Worm (Caenorhabditis elegans): ENCODE measurements around the gene kvs-5.

kvs-5 gene

DNA sequence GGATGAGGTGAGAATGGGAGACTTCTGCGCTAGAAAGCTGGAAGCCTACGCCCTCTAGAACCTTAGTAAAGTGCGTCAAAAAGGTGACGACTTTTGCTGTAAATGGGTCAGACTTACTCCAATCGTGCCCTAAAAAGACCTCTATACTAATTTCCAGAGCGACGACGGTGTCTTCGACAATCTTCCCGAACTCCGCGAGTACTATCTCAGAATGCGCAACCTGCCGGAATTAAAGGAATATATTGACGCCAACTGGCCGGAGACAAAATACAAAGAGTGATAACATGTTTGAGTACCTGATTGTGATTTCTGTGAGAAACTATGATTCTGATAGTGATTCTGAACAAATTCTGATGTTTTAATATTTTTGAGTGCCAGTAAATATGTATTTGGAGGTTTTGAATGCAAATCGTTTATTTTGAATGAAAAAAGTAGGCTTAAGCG, 25.5 kb downstream of the kvs-5 start:
- TF ChIP-seq unc-42 (tag; optimal IDR thresholded peaks at IDR 0.05) (no peak), ceh-31 (tag; optimal IDR thresholded peaks at IDR 0.05) (no peak), sox-2 (GFP tag; IDR thresholded peaks at IDR 0.05) (no peak), ceh-34 (tag; optimal IDR thresholded peaks at IDR 0.05) (no peak), lim-6 (tag; optimal IDR thresholded peaks at IDR 0.05) (no peak), Y22D7AL.16 (tag; optimal IDR thresholded peaks at IDR 0.05) (no peak), ceh-18 (tag; optimal IDR thresholded peaks at IDR 0.05) (no peak), ceh-19 (GFP tag; optimal IDR thresholded peaks at IDR 0.05) (no peak), ceh-24 (tag; optimal IDR thresholded peaks at IDR 0.05) (no peak)

DNA sequence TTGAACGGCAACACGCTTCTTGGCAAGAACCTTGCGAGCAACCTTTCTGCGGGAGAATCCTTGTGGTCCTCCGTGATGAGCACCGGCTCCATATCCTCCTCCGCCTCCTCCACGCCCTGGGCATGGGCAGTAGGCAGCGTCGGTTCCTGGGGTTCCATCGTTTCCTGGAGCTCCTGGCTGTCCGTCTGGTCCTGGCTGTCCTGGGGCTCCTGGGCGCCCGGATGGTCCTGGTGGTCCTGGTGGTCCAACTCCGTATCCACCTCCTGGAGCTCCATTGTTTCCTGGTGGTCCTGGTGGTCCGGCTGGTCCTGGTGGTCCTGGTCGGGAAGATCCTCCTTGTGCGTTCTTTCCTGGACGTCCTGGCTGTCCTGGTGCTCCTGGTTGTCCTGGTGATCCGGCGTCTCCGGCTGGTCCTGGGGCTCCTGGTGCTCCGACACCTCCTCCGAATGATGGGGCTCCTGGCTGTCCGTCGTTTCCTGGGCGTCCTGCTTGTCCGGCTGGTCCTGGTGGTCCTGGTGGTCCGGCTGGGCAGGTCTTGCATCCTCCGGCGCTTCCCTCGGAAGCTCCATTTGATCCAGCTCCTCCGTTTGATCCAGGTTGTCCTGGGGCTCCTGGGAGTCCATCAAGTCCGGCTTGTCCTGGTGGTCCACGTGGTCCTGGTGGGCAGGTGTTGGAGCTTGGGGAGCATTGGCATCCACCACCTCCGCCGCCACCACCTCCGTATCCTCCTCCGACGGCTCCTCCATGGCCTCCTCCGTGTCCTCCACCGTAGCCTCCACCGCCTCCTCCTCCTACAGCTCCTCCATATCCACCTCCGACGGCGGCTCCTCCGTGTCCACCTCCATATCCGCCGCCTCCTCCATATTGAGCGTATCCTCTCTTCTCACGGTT, 26.2 kb downstream of the kvs-5 start:
- TF ChIP-seq fax-1 (tag; optimal IDR thresholded peaks at IDR 0.05) (no peak), pros-1 (tag; optimal IDR thresholded peaks at IDR 0.05) (no peak), ceh-18 (tag; optimal IDR thresholded peaks at IDR 0.05) (no peak), lin-11 (tag; optimal IDR thresholded peaks at IDR 0.05) (no peak), sox-4 (tag; optimal IDR thresholded peaks at IDR 0.05) (no peak), ceh-2 (tag; optimal IDR thresholded peaks at IDR 0.05) (no peak), ztf-16 (tag; optimal IDR thresholded peaks at IDR 0.05) (no peak), ceh-6 (GFP tag; optimal IDR thresholded peaks at IDR 0.05) (no peak), ceh-30 (tag; optimal IDR thresholded peaks at IDR 0.05) (no peak), ceh-45 (GFP tag; IDR thresholded peaks at IDR 0.05) (no peak), dmd-4 (tag; optimal IDR thresholded peaks at IDR 0.05; ENCODE audit: borderline replicate concordance) (no peak), ceh-9 (tag; optimal IDR thresholded peaks at IDR 0.05) (no peak), eyg-1 (tag; optimal IDR thresholded peaks at IDR 0.05) (no peak), lim-6 (tag; optimal IDR thresholded peaks at IDR 0.05) (no peak), ceh-31 (tag; optimal IDR thresholded peaks at IDR 0.05) (no peak)

DNA sequence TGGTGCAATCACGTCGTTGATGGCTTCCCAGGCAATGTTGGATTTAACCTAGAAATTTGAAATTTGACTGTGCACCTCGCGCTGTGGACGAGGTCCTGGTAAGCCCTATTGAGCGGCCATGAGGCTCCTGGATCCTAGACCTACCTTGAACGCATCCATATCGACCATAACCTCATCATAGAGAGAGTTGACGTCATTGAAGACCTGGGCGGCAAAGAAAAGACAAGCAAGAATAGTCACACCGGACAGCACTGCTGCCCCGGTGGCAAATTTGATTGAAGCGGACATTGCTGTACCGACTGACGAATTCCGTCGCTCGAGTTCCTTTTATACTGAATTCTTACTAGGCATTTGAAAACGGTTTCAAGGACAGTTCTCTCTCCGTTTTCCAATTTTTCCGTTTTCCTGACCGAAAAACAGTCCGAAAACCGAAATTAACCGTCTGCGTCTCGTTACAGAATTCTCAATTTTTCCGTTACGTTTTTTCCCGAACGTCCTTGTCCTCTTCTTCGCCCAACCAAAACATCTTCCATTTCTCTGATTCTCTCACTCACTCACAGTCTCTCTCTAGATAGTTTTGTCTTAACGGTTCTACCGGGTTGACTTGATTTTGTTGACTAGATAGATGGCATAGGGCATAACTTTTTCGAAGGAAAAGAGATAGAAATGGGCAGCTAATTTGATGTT, 27.0 kb downstream of the kvs-5 start, which contains the start of gene col-103:
col-103 (minus strand) TSS at position 302 of the 687 bp plus-strand sequence.
- TF ChIP-seq fax-1 (tag; optimal IDR thresholded peaks at IDR 0.05) (no peak), ceh-6 (GFP tag; optimal IDR thresholded peaks at IDR 0.05) (no peak), pag-3 (tag; optimal IDR thresholded peaks at IDR 0.05; ENCODE audit: borderline replicate concordance) (no peak), ceh-9 (tag; optimal IDR thresholded peaks at IDR 0.05) (no peak), ceh-19 (GFP tag; optimal IDR thresholded peaks at IDR 0.05) (no peak), lim-6 (tag; optimal IDR thresholded peaks at IDR 0.05) (no peak), pax-1 (tag; optimal IDR thresholded peaks at IDR 0.05) (no peak), unc-3 (GFP tag; conservative IDR thresholded peaks at IDR 0.05) (no peak), unc-3 (tag; optimal IDR thresholded peaks at IDR 0.05) (no peak), hlh-6 (tag; optimal IDR thresholded peaks at IDR 0.05) (no peak), elt-2 (tag; optimal IDR thresholded peaks at IDR 0.05) (no peak), madf-2 (tag; optimal IDR thresholded peaks at IDR 0.05) (no peak), sox-4 (tag; optimal IDR thresholded peaks at IDR 0.05) (no peak), hlh-8 (tag; optimal IDR thresholded peaks at IDR 0.05) (no peak), F13H6.1 (tag; optimal IDR thresholded peaks at IDR 0.05) (no peak), syd-9 (tag; optimal IDR thresholded peaks at IDR 0.05) (no peak), rnt-1 (tag; optimal IDR thresholded peaks at IDR 0.05) (no peak), ceh-24 (tag; optimal IDR thresholded peaks at IDR 0.05) (no peak)

DNA sequence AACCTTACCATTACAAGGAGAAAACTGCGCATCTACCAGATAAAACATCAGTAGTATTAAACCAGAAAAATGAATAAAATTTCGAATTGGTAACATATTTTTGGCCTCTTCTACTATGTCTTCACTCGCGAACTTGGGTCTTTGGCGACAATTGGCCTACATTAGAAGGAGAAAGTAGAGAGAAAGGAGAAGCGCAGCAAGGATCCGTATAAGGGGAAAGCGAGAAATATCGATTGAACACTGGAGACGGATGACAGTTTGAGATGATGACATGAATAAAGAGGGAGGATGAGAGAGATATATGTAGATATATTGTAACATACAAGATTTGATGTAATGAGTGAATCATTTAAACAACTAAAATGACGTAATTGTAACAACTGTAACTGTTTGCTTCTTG, 31.8 kb downstream of the kvs-5 start, which contains the start of gene F56B3.2:
F56B3.2 (minus strand) TSS at position 273 of the 400 bp plus-strand sequence.
- TF ChIP-seq tbx-2 (tag; optimal IDR thresholded peaks at IDR 0.05) (no peak), eyg-1 (tag; optimal IDR thresholded peaks at IDR 0.05) (no peak), hlh-15 (tag; optimal IDR thresholded peaks at IDR 0.05) (no peak), hlh-6 (tag; optimal IDR thresholded peaks at IDR 0.05) (no peak), pha-4 (tag; optimal IDR thresholded peaks at IDR 0.05) (no peak), ceh-48 (tag; optimal IDR thresholded peaks at IDR 0.05) (no peak)
